Worm (Caenorhabditis elegans): ENCODE measurements around the gene Y67A10A.11.
A peak's percentile ranks its signal among the peaks of the same experiment; 100 is the strongest.

ce11 chrIV:14326694-14327298, 13.0 kb upstream of the Y67A10A.11 start:
- TF ChIP-seq snpc-4 (tag; optimal IDR thresholded peaks at IDR 0.05) (peak; percentile 99), ztf-11 (tag; optimal IDR thresholded peaks at IDR 0.05) (no peak), nhr-237 (tag; optimal IDR thresholded peaks at IDR 0.05) (no peak), ceh-82 (tag; optimal IDR thresholded peaks at IDR 0.05) (no peak), nhr-11 (tag; optimal IDR thresholded peaks at IDR 0.05) (no peak), daf-12 (tag; optimal IDR thresholded peaks at IDR 0.05) (no peak)

All from whole organism, L3 larva.